Fruit fly (Drosophila melanogaster): Measurements from ENCODE around the gene Sytbeta.

The Sytbeta gene

dm6 chr3L:15098659-15099512 is 34.1 kb upstream of the Sytbeta start:
- TF ChIP-seq Met (GFP tag; optimal IDR thresholded peaks at IDR 0.05) (peak; percentile 48), CG3032 (tag; optimal IDR thresholded peaks at IDR 0.05) (peak; percentile 88), CG3919 (GFP tag; optimal IDR thresholded peaks at IDR 0.05) (peak; percentile 86), Gug (GFP tag; IDR thresholded peaks at IDR 0.05) (peak; percentile 90), ss (GFP tag; optimal IDR thresholded peaks at IDR 0.05) (peak; percentile 23 to 51), svp (GFP tag) (peak; percentile 70), Blimp-1 (GFP tag; optimal IDR thresholded peaks at IDR 0.05) (peak; percentile 94), CG6854 (GFP tag; optimal IDR thresholded peaks at IDR 0.05) (peak; percentile 23), lz (GFP tag; optimal IDR thresholded peaks at IDR 0.05) (peak; percentile 52), CG11762 (GFP tag; optimal IDR thresholded peaks at IDR 0.05; ENCODE audit: insufficient read depth) (peak; percentile 74), fkh (GFP tag; optimal IDR thresholded peaks at IDR 0.05) (peak; percentile 95), Ets96B (tag; optimal IDR thresholded peaks at IDR 0.05) (peak; percentile 74), fd59A (GFP tag; optimal IDR thresholded peaks at IDR 0.05) (no peak), Hr38 (GFP tag; optimal IDR thresholded peaks at IDR 0.05) (no peak), CG15336 (GFP tag; IDR thresholded peaks at IDR 0.05) (peak; percentile 95), Hr4 (GFP tag; optimal IDR thresholded peaks at IDR 0.05) (peak; percentile 43), OdsH (GFP tag; optimal IDR thresholded peaks at IDR 0.05) (peak; percentile 70), CG8632 (GFP tag; optimal IDR thresholded peaks at IDR 0.05) (peak; percentile 76), achi (GFP tag; optimal IDR thresholded peaks at IDR 0.05) (peak; percentile 73), acj6 (GFP tag; optimal IDR thresholded peaks at IDR 0.05) (peak; percentile 63), Sox15 (GFP tag; optimal IDR thresholded peaks at IDR 0.05) (no peak), CG34406 (GFP tag; optimal IDR thresholded peaks at IDR 0.05) (peak; percentile 71), esn (GFP tag; optimal IDR thresholded peaks at IDR 0.05) (peak; percentile 64), Eip93F (GFP tag; optimal IDR thresholded peaks at IDR 0.05) (no peak), Smox (GFP tag; optimal IDR thresholded peaks at IDR 0.05) (peak; percentile 26), Lpt (GFP tag; optimal IDR thresholded peaks at IDR 0.05) (peak; percentile 90), CG6792 (GFP tag; optimal IDR thresholded peaks at IDR 0.05) (peak; percentile 69), topi (GFP tag; optimal IDR thresholded peaks at IDR 0.05) (peak; percentile 61), CG11294 (GFP tag; IDR thresholded peaks at IDR 0.05) (peak; percentile 67), CG10669 (GFP tag; optimal IDR thresholded peaks at IDR 0.05) (peak; percentile 79), CG6163 (GFP tag; IDR thresholded peaks at IDR 0.05) (no peak; the same call in 1 of the 3 replicates), CG31627 (GFP tag; optimal IDR thresholded peaks at IDR 0.05) (no peak), cyc (GFP tag; optimal IDR thresholded peaks at IDR 0.05) (peak; percentile 56), CG1621 (tag; optimal IDR thresholded peaks at IDR 0.05) (peak; percentile 36), CG10631 (GFP tag; optimal IDR thresholded peaks at IDR 0.05) (peak; percentile 86), Ets21C (GFP tag; optimal IDR thresholded peaks at IDR 0.05) (no peak), Hr39 (GFP tag; optimal IDR thresholded peaks at IDR 0.05) (no peak), pdm3 (GFP tag; optimal IDR thresholded peaks at IDR 0.05) (peak; percentile 18), vri (GFP tag; optimal IDR thresholded peaks at IDR 0.05) (peak; percentile 3), CG32006 (GFP tag; optimal IDR thresholded peaks at IDR 0.05) (peak; percentile 86), dac (GFP tag; optimal IDR thresholded peaks at IDR 0.05) (peak; percentile 35), spab (GFP tag; optimal IDR thresholded peaks at IDR 0.05) (peak; percentile 77), fd85E (GFP tag; optimal IDR thresholded peaks at IDR 0.05) (peak; percentile 55), CG4318 (GFP tag; optimal IDR thresholded peaks at IDR 0.05) (peak; percentile 74), Eip78C (GFP tag) (peak; percentile 90), CG7368 (GFP tag; optimal IDR thresholded peaks at IDR 0.05) (peak; percentile 86), dsx (GFP tag; optimal IDR thresholded peaks at IDR 0.05; ENCODE audit: poor library complexity, severe bottlenecking) (peak; percentile 74), eg (GFP tag; IDR thresholded peaks at IDR 0.05) (peak; percentile 94), CG16779 (tag; optimal IDR thresholded peaks at IDR 0.05) (peak; percentile 53), CG9139 (GFP tag; optimal IDR thresholded peaks at IDR 0.05) (peak; percentile 56)
